Fruit fly (Drosophila melanogaster): ENCODE measurements around the gene CG31643.
A peak's percentile ranks its signal among the peaks of the same experiment; 100 is the strongest.

Gene CG31643

dm6 chr2L:5997609-5998229 lies 40.2 kb upstream of the CG31643 start (continued):
- TF ChIP-seq zf30C (GFP tag; optimal IDR thresholded peaks at IDR 0.05), result peak; percentile 66
- no peak for TF ChIP-seq gro (GFP tag; optimal IDR thresholded peaks at IDR 0.05)
- 0 out of 2 replicates have a peak, but pooled peaks have one; percentile 34 for TF ChIP-seq gt (GFP tag; IDR thresholded peaks at IDR 0.05)
- no peak for TF ChIP-seq lbe (GFP tag; optimal IDR thresholded peaks at IDR 0.05)
- TF ChIP-seq CG4360 (GFP tag; IDR thresholded peaks at IDR 0.05), result peak; percentile 56; the same call in 1 of the 2 replicates
- no peak for TF ChIP-seq CG15011 (GFP tag; optimal IDR thresholded peaks at IDR 0.05)
- TF ChIP-seq grau (tag; optimal IDR thresholded peaks at IDR 0.05), result peak; percentile 34
- no peak for TF ChIP-seq B-H1 (GFP tag; IDR thresholded peaks at IDR 0.05)
- TF ChIP-seq CHES-1-like (GFP tag; optimal IDR thresholded peaks at IDR 0.05), result no peak
- peak; percentile 41 for TF ChIP-seq CG17912 (GFP tag; optimal IDR thresholded peaks at IDR 0.05)
- TF ChIP-seq CG2202 (tag; optimal IDR thresholded peaks at IDR 0.05), result peak; percentile 48
- TF ChIP-seq Asciz (GFP tag; optimal IDR thresholded peaks at IDR 0.05), result peak; percentile 79
- TF ChIP-seq NFAT (GFP tag; IDR thresholded peaks at IDR 0.05), result 0 out of 2 replicates have a peak, but pooled peaks have one; percentile 11
- TF ChIP-seq CG17385 (GFP tag; optimal IDR thresholded peaks at IDR 0.05), result peak; percentile 64
- TF ChIP-seq Trl (optimal IDR thresholded peaks at IDR 0.05), result peak; percentile 55 to 75
- TF ChIP-seq Trl (GFP tag; optimal IDR thresholded peaks at IDR 0.05), result no peak
- no peak for TF ChIP-seq Chrac-16 (GFP tag; optimal IDR thresholded peaks at IDR 0.05)
- TF ChIP-seq HLH4C (GFP tag; IDR thresholded peaks at IDR 0.05; ENCODE audit: partially characterized antibody), result no peak
- peak; percentile 39 for TF ChIP-seq CG10267 (tag; optimal IDR thresholded peaks at IDR 0.05)
- peak; percentile 21 for TF ChIP-seq CG3163 (GFP tag; optimal IDR thresholded peaks at IDR 0.05)
- peak; percentile 27 for TF ChIP-seq CG9797 (GFP tag; optimal IDR thresholded peaks at IDR 0.05)
- TF ChIP-seq CG7357 (GFP tag; IDR thresholded peaks at IDR 0.05), result no peak
- TF ChIP-seq CG13424 (tag; optimal IDR thresholded peaks at IDR 0.05), result peak; percentile 11
- TF ChIP-seq CG31365 (tag; optimal IDR thresholded peaks at IDR 0.05), result peak; percentile 74
- no peak for TF ChIP-seq Xbp1 (GFP tag; optimal IDR thresholded peaks at IDR 0.05)
- TF ChIP-seq Spps (tag; optimal IDR thresholded peaks at IDR 0.05), result peak; percentile 30
- no peak for TF ChIP-seq CG16863 (GFP tag; optimal IDR thresholded peaks at IDR 0.05)
- no peak for TF ChIP-seq CG1647 (GFP tag; optimal IDR thresholded peaks at IDR 0.05)
- TF ChIP-seq CG18476 (GFP tag; optimal IDR thresholded peaks at IDR 0.05), result no peak
- no peak for TF ChIP-seq disco-r (GFP tag; optimal IDR thresholded peaks at IDR 0.05)
- TF ChIP-seq Bteb2 (GFP tag; optimal IDR thresholded peaks at IDR 0.05), result no peak
- no peak for TF ChIP-seq CG7928 (GFP tag; optimal IDR thresholded peaks at IDR 0.05)
- TF ChIP-seq pros (GFP tag; optimal IDR thresholded peaks at IDR 0.05), result peak; percentile 38
- no peak for TF ChIP-seq row (GFP tag; IDR thresholded peaks at IDR 0.05)
- no peak for TF ChIP-seq D19B (GFP tag; optimal IDR thresholded peaks at IDR 0.05)
- TF ChIP-seq D (optimal IDR thresholded peaks at IDR 0.05), result no peak
- peak; percentile 52 for TF ChIP-seq D (GFP tag; optimal IDR thresholded peaks at IDR 0.05)
- TF ChIP-seq CG18262 (tag; optimal IDR thresholded peaks at IDR 0.05), result peak; percentile 46
- no peak for TF ChIP-seq CG11504 (tag; optimal IDR thresholded peaks at IDR 0.05)
- no peak for TF ChIP-seq stc (GFP tag; IDR thresholded peaks at IDR 0.05)
- TF ChIP-seq Vsx1 (GFP tag; optimal IDR thresholded peaks at IDR 0.05), result peak; percentile 18
- peak; percentile 82 for TF ChIP-seq CG34376 (GFP tag; optimal IDR thresholded peaks at IDR 0.05)
- peak; percentile 19 for TF ChIP-seq twi (tag; optimal IDR thresholded peaks at IDR 0.05)
- peak; percentile 66 for TF ChIP-seq CG15514 (GFP tag; optimal IDR thresholded peaks at IDR 0.05)
- TF ChIP-seq ash1 (GFP tag; optimal IDR thresholded peaks at IDR 0.05), result no peak
- TF ChIP-seq ato (GFP tag; IDR thresholded peaks at IDR 0.05; ENCODE audit: partially characterized antibody), result no peak
- TF ChIP-seq ftz-f1 (GFP tag; optimal IDR thresholded peaks at IDR 0.05), result no peak
- no peak for TF ChIP-seq gcm2 (GFP tag; optimal IDR thresholded peaks at IDR 0.05)
- peak; percentile 39 for TF ChIP-seq CoRest (tag; optimal IDR thresholded peaks at IDR 0.05)
- TF ChIP-seq CG2889 (GFP tag; IDR thresholded peaks at IDR 0.05), result no peak
- TF ChIP-seq amos (GFP tag; IDR thresholded peaks at IDR 0.05; ENCODE audit: partially characterized antibody), result no peak

All from whole organism, embryonic.